Worm (Caenorhabditis elegans): ENCODE results near the gene nonu-1.

nonu-1 gene

DNA sequence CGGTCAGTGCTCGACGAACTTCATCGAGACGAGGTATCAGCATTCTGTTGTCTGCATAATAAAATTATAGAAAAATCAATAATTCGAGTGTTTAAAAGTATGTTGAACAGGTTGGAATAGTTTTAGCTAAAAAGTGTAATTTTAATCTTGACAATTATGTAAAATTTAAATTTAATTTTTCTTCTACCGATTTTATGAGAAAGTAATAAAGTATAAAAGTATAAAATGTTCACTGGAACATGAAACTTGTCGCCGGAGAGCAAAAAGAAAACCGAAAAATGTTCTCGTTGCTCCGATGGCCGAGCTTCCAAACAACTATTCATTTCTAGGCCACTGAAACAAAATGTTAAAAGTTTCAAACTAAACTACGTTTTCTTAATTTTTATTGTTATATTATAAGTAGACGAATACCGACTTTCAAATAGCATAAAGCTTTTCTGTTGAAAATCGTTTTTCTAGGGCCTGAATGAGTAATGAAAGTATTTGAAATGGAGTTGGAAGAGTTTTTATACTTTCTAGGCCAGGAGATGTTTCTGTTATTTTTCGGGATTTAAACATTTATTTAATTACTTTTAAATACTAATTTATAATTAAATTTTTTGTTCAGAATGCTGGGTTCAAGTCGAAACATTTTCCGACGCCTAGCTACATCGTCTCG lies 12.2 kb upstream of the nonu-1 start, which contains the start of the genes C35D10.10 and C35D10.5:
C35D10.10 (minus strand) TSS at position 51 of the 658 bp plus-strand sequence.
C35D10.5 (plus strand) TSS at position 608 of the 658 bp plus-strand sequence.
- TF ChIP-seq lin-15B (tag; optimal IDR thresholded peaks at IDR 0.05) (peak; percentile 1), nhr-67 (tag; optimal IDR thresholded peaks at IDR 0.05) (no peak)

DNA sequence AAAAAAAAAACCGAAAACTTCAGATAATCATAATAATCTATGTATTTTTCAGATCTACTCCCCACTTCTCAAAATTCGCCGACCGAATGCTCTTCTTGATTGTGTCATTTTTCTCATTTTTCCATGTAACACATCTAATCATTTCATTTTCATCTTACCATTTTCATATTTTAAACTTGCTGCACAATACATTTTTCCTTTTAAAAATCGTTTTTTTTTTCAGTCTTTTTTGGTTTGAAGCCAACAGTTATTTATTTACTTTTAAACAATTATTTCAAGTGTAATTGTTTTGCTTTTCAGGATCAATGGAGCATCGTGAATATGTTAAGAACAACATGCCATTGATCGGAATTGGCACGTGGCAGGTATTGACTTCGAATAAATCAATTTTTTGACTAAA lies 9.3 kb upstream of the nonu-1 start, which contains the start of gene C35D10.6:
C35D10.6 (plus strand) TSS at position 301 of the 400 bp plus-strand sequence.
- TF ChIP-seq ztf-4 (tag; optimal IDR thresholded peaks at IDR 0.05) (no peak), mml-1 (tag; optimal IDR thresholded peaks at IDR 0.05) (no peak), lin-39 (tag; optimal IDR thresholded peaks at IDR 0.05) (no peak), ceh-9 (tag; optimal IDR thresholded peaks at IDR 0.05) (no peak), snpc-4 (tag; optimal IDR thresholded peaks at IDR 0.05) (no peak), eor-1 (tag; optimal IDR thresholded peaks at IDR 0.05) (no peak), aly-2 (tag; optimal IDR thresholded peaks at IDR 0.05) (no peak), nhr-43 (tag; optimal IDR thresholded peaks at IDR 0.05; ENCODE audit: poor library complexity, severe bottlenecking) (no peak), ztf-11 (tag; optimal IDR thresholded peaks at IDR 0.05) (no peak), nhr-67 (tag; optimal IDR thresholded peaks at IDR 0.05) (no peak), elt-2 (tag; optimal IDR thresholded peaks at IDR 0.05) (no peak), pqm-1 (tag; optimal IDR thresholded peaks at IDR 0.05) (no peak), daf-12 (tag; optimal IDR thresholded peaks at IDR 0.05) (no peak), sea-2 (GFP tag; optimal IDR thresholded peaks at IDR 0.05) (no peak)

DNA sequence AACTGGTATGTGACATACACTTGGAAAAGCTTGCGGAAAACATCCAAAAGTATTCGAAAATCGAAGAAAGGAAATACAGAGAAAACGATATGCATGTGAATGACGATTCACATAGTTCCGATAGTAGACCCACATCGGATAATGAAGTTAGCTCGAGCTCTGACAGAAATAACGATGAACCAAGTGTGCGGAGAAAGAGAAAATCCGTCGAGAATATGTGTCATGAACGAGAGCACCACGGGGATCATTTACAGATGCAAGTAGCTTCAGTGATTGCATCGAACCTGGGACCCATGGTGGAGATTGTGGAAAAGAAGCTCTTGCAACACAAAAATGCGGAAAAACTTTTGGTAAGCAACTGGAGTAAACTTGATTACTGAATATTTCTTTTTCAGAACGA lies 7.3 kb upstream of the nonu-1 start:
- TF ChIP-seq elt-3 (tag; optimal IDR thresholded peaks at IDR 0.05) (no peak), fos-1 (tag; optimal IDR thresholded peaks at IDR 0.05) (no peak), mml-1 (tag; optimal IDR thresholded peaks at IDR 0.05) (no peak), skn-1 (tag; optimal IDR thresholded peaks at IDR 0.05) (no peak), R02D3.7 (tag; optimal IDR thresholded peaks at IDR 0.05) (no peak), egl-5 (tag; optimal IDR thresholded peaks at IDR 0.05) (no peak), ZK546.5 (tag; optimal IDR thresholded peaks at IDR 0.05) (no peak), nhr-43 (tag; optimal IDR thresholded peaks at IDR 0.05; ENCODE audit: poor library complexity, severe bottlenecking) (no peak), pqm-1 (tag; optimal IDR thresholded peaks at IDR 0.05) (no peak), elt-2 (tag; optimal IDR thresholded peaks at IDR 0.05) (no peak), egl-27 (tag; optimal IDR thresholded peaks at IDR 0.05) (no peak), fkh-2 (tag; optimal IDR thresholded peaks at IDR 0.05) (no peak), nhr-67 (tag; optimal IDR thresholded peaks at IDR 0.05) (no peak), fkh-10 (GFP tag; optimal IDR thresholded peaks at IDR 0.05) (no peak), nhr-237 (tag; optimal IDR thresholded peaks at IDR 0.05) (no peak), ceh-28 (tag; optimal IDR thresholded peaks at IDR 0.05) (no peak), ama-1 (optimal IDR thresholded peaks at IDR 0.05) (no peak), jun-1 (tag; optimal IDR thresholded peaks at IDR 0.05) (no peak)

DNA sequence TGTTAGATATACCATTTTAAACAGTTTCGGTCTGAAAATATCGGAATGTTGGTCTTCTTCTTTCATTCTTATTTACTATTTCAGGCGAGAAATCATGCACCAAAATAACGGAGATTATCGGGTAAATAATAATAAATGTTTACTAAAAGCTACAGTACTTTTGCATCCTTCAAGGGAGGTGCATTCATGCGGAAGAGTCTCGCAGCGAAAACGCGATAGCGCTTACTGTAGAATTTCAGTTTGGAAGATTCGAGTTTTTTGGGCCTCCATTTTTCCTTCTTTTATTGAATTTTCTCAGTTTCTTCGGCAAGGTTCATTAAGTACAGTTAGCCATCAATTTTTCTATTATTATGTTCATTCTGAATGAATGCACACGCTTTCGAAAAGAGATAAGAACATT lies 6.4 kb upstream of the nonu-1 start, which contains the start of gene C35D10.7:
C35D10.7 (plus strand) TSS at position 85 of the 400 bp plus-strand sequence.
- TF ChIP-seq ama-1 (optimal IDR thresholded peaks at IDR 0.05) (no peak), nhr-43 (tag; optimal IDR thresholded peaks at IDR 0.05; ENCODE audit: poor library complexity, severe bottlenecking) (no peak), R02D3.7 (tag; optimal IDR thresholded peaks at IDR 0.05) (no peak)

DNA sequence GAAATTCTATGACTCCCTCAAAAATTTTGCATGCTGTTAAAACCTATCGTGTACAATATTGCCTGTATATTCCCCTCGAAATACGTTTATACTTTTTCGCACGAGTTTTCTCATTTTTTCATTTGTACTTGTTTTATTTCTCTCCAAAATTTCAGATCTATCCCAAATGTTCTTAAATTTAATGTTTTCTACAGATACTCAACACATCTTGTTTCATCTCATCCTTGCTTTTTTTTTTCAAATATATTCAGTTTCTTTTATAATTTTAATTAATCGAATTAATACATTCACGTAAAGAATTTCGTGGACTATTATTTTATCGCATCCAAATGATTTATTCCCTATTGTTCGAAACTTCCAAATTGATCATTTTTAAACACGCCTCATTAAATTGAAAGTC lies 5.2 kb upstream of the nonu-1 start, which contains the start of gene C35D10.8:
C35D10.8 (plus strand) TSS at position 301 of the 400 bp plus-strand sequence.
- TF ChIP-seq egl-5 (tag; optimal IDR thresholded peaks at IDR 0.05) (no peak), fos-1 (tag; optimal IDR thresholded peaks at IDR 0.05) (no peak), nhr-12 (tag; optimal IDR thresholded peaks at IDR 0.05) (no peak), ceh-9 (tag; optimal IDR thresholded peaks at IDR 0.05) (no peak), sea-2 (GFP tag; optimal IDR thresholded peaks at IDR 0.05) (no peak), ZK546.5 (tag; optimal IDR thresholded peaks at IDR 0.05) (no peak), daf-12 (tag; optimal IDR thresholded peaks at IDR 0.05) (no peak), ama-1 (optimal IDR thresholded peaks at IDR 0.05) (no peak), tbx-2 (tag; optimal IDR thresholded peaks at IDR 0.05) (no peak), nhr-43 (tag; optimal IDR thresholded peaks at IDR 0.05; ENCODE audit: poor library complexity, severe bottlenecking) (no peak), zag-1 (tag; optimal IDR thresholded peaks at IDR 0.05) (no peak), nhr-11 (tag; optimal IDR thresholded peaks at IDR 0.05) (no peak), lin-15B (tag; optimal IDR thresholded peaks at IDR 0.05) (no peak), ceh-82 (tag; optimal IDR thresholded peaks at IDR 0.05) (no peak)

Measured in whole organism, L3 larva.